Worm (Caenorhabditis elegans): Measurements from ENCODE around the gene B0303.11.

DNA sequence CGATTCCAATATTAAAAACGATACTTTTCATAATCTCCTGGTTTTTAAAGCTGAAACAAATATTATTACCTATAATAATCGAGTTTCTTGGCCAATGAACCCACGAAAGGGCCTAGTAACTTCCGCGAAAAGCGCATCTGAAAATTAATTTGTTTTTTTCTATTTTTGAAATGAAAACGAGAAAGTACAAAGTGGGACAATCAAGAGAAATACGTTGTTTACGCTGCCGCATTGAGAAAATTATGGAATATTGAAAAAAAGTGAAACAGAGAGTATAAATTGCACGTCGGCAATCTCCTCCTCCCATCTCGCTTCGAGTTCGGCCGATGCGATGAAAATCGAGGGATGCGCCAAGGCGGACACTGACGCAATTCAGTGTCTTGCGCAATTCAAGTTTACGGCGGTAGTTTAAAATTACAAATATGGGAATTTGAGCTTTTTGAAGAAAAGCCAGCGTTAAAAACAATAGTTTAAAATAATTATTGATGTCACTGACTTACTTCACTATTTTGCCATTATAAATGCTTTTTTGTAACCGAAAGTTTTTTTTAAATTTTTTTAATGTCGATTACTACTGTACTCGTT, 31.2 kb upstream of the B0303.11 start, which contains the start of gene pdhk-2:
- peak; percentile 81 for TF ChIP-seq flt-1 (GFP tag; IDR thresholded peaks at IDR 0.05)
- no peak for TF ChIP-seq med-1 (GFP tag; optimal IDR thresholded peaks at IDR 0.05; ENCODE audit: insufficient read depth)
- TF ChIP-seq ztf-29 (GFP tag; IDR thresholded peaks at IDR 0.05) = no peak
